Worm (Caenorhabditis elegans): Measurements from ENCODE around the gene F54B11.9.

The F54B11.9 gene

DNA sequence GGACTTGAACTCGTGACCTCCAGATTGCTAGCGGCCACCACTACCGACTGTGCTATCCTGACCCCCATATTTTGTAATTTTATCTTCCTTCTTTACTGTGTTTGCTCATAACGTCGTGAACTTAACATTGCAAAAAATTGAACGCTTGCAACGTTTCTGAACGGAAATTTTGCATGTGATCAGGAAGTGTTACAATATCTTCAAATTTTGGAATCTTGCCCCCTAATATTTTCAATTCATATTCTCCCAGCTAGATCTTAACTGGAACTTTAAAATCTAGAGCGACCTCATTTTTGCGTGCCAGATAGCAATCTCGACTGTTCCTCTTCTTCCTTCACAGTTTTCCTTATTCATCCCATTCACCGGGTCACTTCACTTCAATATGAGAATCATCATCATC, 23.5 kb upstream of the F54B11.9 start, which contains the start of gene F54B11.10:
Gene F54B11.10 (plus strand): TSS at position 301 of the 400 bp plus-strand sequence.
- no peak for TF ChIP-seq peb-1 (tag; optimal IDR thresholded peaks at IDR 0.05)
- TF ChIP-seq sma-9 (GFP tag; optimal IDR thresholded peaks at IDR 0.05), result no peak
- no peak for TF ChIP-seq sma-9 (tag; optimal IDR thresholded peaks at IDR 0.05)
- no peak for TF ChIP-seq sem-4 (tag; optimal IDR thresholded peaks at IDR 0.05)
- TF ChIP-seq ztf-11 (tag; optimal IDR thresholded peaks at IDR 0.05), result no peak
- TF ChIP-seq nhr-12 (tag; optimal IDR thresholded peaks at IDR 0.05), result no peak
- no peak for TF ChIP-seq unc-62 (GFP tag; optimal IDR thresholded peaks at IDR 0.05)
- TF ChIP-seq ZK546.5 (tag; optimal IDR thresholded peaks at IDR 0.05), result no peak
- TF ChIP-seq ama-1 (optimal IDR thresholded peaks at IDR 0.05), result no peak
- TF ChIP-seq snpc-4 (tag; optimal IDR thresholded peaks at IDR 0.05), result no peak
- TF ChIP-seq lin-13 (GFP tag; optimal IDR thresholded peaks at IDR 0.05), result no peak
- no peak for TF ChIP-seq ceh-16 (tag; optimal IDR thresholded peaks at IDR 0.05)
- no peak for TF ChIP-seq zag-1 (tag; optimal IDR thresholded peaks at IDR 0.05)
- no peak for TF ChIP-seq nhr-129 (tag; optimal IDR thresholded peaks at IDR 0.05)
- no peak for TF ChIP-seq mdl-1 (tag; optimal IDR thresholded peaks at IDR 0.05)
- no peak for TF ChIP-seq dmd-4 (tag; optimal IDR thresholded peaks at IDR 0.05)
- no peak for TF ChIP-seq nhr-25 (tag; optimal IDR thresholded peaks at IDR 0.05)
- no peak for TF ChIP-seq ztf-1 (GFP tag; conservative IDR thresholded peaks at IDR 0.05)
- TF ChIP-seq nhr-10 (tag; optimal IDR thresholded peaks at IDR 0.05), result no peak
- TF ChIP-seq R02D3.7 (tag; optimal IDR thresholded peaks at IDR 0.05), result no peak
- no peak for TF ChIP-seq nhr-237 (tag; optimal IDR thresholded peaks at IDR 0.05)

DNA sequence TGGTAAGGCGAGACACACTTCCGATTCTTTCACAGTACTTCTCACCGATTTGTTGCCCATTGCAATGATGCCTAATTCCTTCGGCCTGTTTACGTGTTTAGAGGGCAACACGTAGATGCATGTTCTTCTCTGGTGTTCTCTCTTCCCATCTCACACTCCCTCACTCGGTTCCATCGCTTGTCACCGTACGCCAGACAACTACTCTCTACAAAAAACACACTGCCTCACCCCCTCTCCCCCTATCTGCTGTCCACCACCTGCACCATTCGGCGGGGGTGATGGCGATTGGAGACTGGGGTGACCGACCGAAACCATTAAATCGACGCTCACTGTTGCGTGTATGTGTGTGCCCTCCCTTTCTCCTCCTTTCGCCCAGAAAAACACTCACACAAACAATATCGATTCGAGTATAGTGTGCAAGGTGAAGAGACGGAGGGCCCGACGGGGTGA, 21.4 kb upstream of the F54B11.9 start:
- TF ChIP-seq Y55F3AM.14 (GFP tag; optimal IDR thresholded peaks at IDR 0.05), result no peak
- peak; percentile 73 for TF ChIP-seq nhr-25 (tag; optimal IDR thresholded peaks at IDR 0.05)
- TF ChIP-seq sma-3 (GFP tag; optimal IDR thresholded peaks at IDR 0.05), result no peak
- peak; percentile 32 for TF ChIP-seq mab-5 (tag; optimal IDR thresholded peaks at IDR 0.05)
- TF ChIP-seq unc-55 (GFP tag; optimal IDR thresholded peaks at IDR 0.05), result peak; percentile 11
- TF ChIP-seq F13H6.1 (tag; optimal IDR thresholded peaks at IDR 0.05), result peak; percentile 65
- TF ChIP-seq nhr-6 (tag; optimal IDR thresholded peaks at IDR 0.05), result no peak
- no peak for TF ChIP-seq nhr-21 (tag; optimal IDR thresholded peaks at IDR 0.05)
- TF ChIP-seq lin-11 (tag; optimal IDR thresholded peaks at IDR 0.05), result peak; percentile 48
- peak; percentile 62 for TF ChIP-seq sem-4 (tag; optimal IDR thresholded peaks at IDR 0.05)
- TF ChIP-seq C34F6.9 (tag; optimal IDR thresholded peaks at IDR 0.05), result no peak
- peak in 1 of 2 experiments; percentile 12 for TF ChIP-seq lsy-2 (tag; optimal IDR thresholded peaks at IDR 0.05)
- TF ChIP-seq ceh-16 (tag; optimal IDR thresholded peaks at IDR 0.05), result peak; percentile 73
- no peak for TF ChIP-seq lin-13 (GFP tag; optimal IDR thresholded peaks at IDR 0.05)
- TF ChIP-seq nhr-11 (tag; optimal IDR thresholded peaks at IDR 0.05), result no peak
- no peak for TF ChIP-seq ZK546.5 (tag; optimal IDR thresholded peaks at IDR 0.05)
- TF ChIP-seq nhr-129 (tag; optimal IDR thresholded peaks at IDR 0.05), result peak; percentile 62
- peak; percentile 40 for TF ChIP-seq fos-1 (tag; optimal IDR thresholded peaks at IDR 0.05)
- TF ChIP-seq ztf-4 (tag; optimal IDR thresholded peaks at IDR 0.05), result no peak

DNA sequence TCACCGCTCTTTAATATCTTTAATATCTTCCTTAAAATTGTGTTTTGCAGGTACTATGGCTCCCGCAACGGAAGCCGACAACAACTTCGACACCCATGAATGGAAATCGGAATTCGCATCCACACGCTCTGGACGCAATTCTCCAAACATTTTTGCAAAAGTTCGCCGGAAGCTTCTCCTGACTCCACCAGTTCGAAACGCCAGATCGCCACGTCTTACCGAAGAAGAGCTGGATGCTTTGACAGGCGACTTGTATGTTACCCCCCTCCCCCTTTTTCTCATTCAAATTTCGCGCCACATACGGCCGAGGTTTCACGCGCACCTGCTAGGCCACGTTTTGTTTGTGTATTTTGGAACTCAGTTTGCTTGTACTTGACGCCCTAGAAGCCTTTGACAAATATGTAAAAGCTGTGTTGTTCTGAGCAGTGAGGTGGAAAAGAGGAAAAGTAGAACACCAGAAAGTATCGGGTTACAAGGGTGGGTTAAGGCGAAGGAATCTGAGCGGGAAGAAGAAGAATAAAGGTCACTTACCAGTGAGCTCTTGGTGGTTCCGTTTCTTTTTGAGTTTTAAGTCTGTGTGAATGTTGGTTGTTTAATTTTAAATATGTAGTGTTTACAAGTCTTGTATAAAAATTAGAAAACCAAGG, 20.5 kb upstream of the F54B11.9 start, which contains the start of gene unc-84:
Gene unc-84 (plus strand): TSS at position 51 of the 647 bp plus-strand sequence.
- TF ChIP-seq nhr-237 (tag; optimal IDR thresholded peaks at IDR 0.05) (no peak), crh-2 (tag; optimal IDR thresholded peaks at IDR 0.05) (no peak), egl-27 (tag; optimal IDR thresholded peaks at IDR 0.05) (no peak), lin-39 (tag; optimal IDR thresholded peaks at IDR 0.05) (no peak), nhr-11 (tag; optimal IDR thresholded peaks at IDR 0.05) (no peak), unc-55 (GFP tag; optimal IDR thresholded peaks at IDR 0.05) (peak; percentile 9), ztf-1 (GFP tag; conservative IDR thresholded peaks at IDR 0.05) (no peak), F13H6.1 (tag; optimal IDR thresholded peaks at IDR 0.05) (peak; percentile 1), nhr-129 (tag; optimal IDR thresholded peaks at IDR 0.05) (no peak), sem-4 (tag; optimal IDR thresholded peaks at IDR 0.05) (no peak), zag-1 (tag; optimal IDR thresholded peaks at IDR 0.05) (no peak), unc-39 (tag; optimal IDR thresholded peaks at IDR 0.05) (no peak), lin-11 (tag; optimal IDR thresholded peaks at IDR 0.05) (no peak), ztf-4 (tag; optimal IDR thresholded peaks at IDR 0.05) (no peak), ceh-16 (tag; optimal IDR thresholded peaks at IDR 0.05) (no peak), gmeb-1 (tag; optimal IDR thresholded peaks at IDR 0.05) (peak; percentile 55), C34F6.9 (tag; optimal IDR thresholded peaks at IDR 0.05) (peak; percentile 2), lsy-2 (tag; optimal IDR thresholded peaks at IDR 0.05) (no peak), ama-1 (optimal IDR thresholded peaks at IDR 0.05) (no peak), ceh-82 (tag; optimal IDR thresholded peaks at IDR 0.05) (no peak)

All from whole organism, L2 larva.